Worm (Caenorhabditis elegans): ENCODE results near the gene gcna-1.

Gene gcna-1

ce11 chrIII:6008989-6009610 lies at the start of gene gcna-1, which contains the start of gene eftu-2:
TSS of gene gcna-1 (minus strand) at chrIII:6009084.
TSS of gene eftu-2 (plus strand) at chrIII:6009560.
- TF ChIP-seq lin-35 (GFP tag; optimal IDR thresholded peaks at IDR 0.05) (peak; percentile 78 to 87), snu-23 (GFP tag; optimal IDR thresholded peaks at IDR 0.05) (peak; percentile 68), mdl-1 (tag; optimal IDR thresholded peaks at IDR 0.05) (peak in 1 of 2 experiments; percentile 25), egl-13 (tag; optimal IDR thresholded peaks at IDR 0.05) (peak; percentile 61), tbx-2 (tag; optimal IDR thresholded peaks at IDR 0.05) (peak; percentile 66), nhr-76 (tag; optimal IDR thresholded peaks at IDR 0.05) (no peak), nhr-19 (GFP tag; conservative IDR thresholded peaks at IDR 0.05) (peak; percentile 8; the same call in 1 of the 2 replicates), Y116A8C.19 (tag; optimal IDR thresholded peaks at IDR 0.05; ENCODE audit: borderline replicate concordance) (no peak), dpl-1 (GFP tag; optimal IDR thresholded peaks at IDR 0.05) (peak; percentile 77 to 86 (median 80)), zag-1 (tag; optimal IDR thresholded peaks at IDR 0.05) (no peak), nhr-20 (tag; optimal IDR thresholded peaks at IDR 0.05) (peak; percentile 64), F16B12.6 (tag; optimal IDR thresholded peaks at IDR 0.05) (peak; percentile 76), irx-1 (tag; optimal IDR thresholded peaks at IDR 0.05) (peak; percentile 56), ztf-11 (tag; optimal IDR thresholded peaks at IDR 0.05) (no peak), lin-14 (GFP tag; optimal IDR thresholded peaks at IDR 0.05) (peak; percentile 54), isw-1 (GFP tag; IDR thresholded peaks at IDR 0.05) (peak; percentile 47), swsn-7 (tag; optimal IDR thresholded peaks at IDR 0.05) (peak; percentile 60), lin-39 (tag; optimal IDR thresholded peaks at IDR 0.05) (no peak), nhr-71 (tag; optimal IDR thresholded peaks at IDR 0.05) (peak; percentile 77), nhr-85 (tag) (peak; percentile 69), nhr-47 (tag; optimal IDR thresholded peaks at IDR 0.05) (peak; percentile 72), elt-3 (tag; optimal IDR thresholded peaks at IDR 0.05) (peak in 1 of 6 experiments; percentile 3), xbp-1 (tag; optimal IDR thresholded peaks at IDR 0.05) (peak; percentile 60), snpc-4 (tag; optimal IDR thresholded peaks at IDR 0.05) (peak; percentile 31), lsy-2 (tag; optimal IDR thresholded peaks at IDR 0.05) (peak; percentile 78 to 97), sox-4 (tag; optimal IDR thresholded peaks at IDR 0.05) (no peak), lin-13 (GFP tag; optimal IDR thresholded peaks at IDR 0.05) (peak; percentile 19), nhr-90 (tag; optimal IDR thresholded peaks at IDR 0.05; ENCODE audit: poor library complexity) (peak; percentile 43), dsc-1 (tag; optimal IDR thresholded peaks at IDR 0.05) (peak; percentile 53), C16A3.4 (tag; optimal IDR thresholded peaks at IDR 0.05) (peak; percentile 38), nhr-77 (tag; optimal IDR thresholded peaks at IDR 0.05) (no peak), ceh-90 (tag; optimal IDR thresholded peaks at IDR 0.05) (no peak), unc-86 (tag; optimal IDR thresholded peaks at IDR 0.05) (peak; percentile 45), fos-1 (tag; optimal IDR thresholded peaks at IDR 0.05) (no peak), efl-1 (optimal IDR thresholded peaks at IDR 0.05) (peak; percentile 58 to 84), efl-1 (GFP tag; optimal IDR thresholded peaks at IDR 0.05 in 1 of 2) (peak; percentile 87 to 98), hlh-17 (GFP tag; optimal IDR thresholded peaks at IDR 0.05; ENCODE audit: borderline replicate concordance) (no peak)

ce11 chrIII:6056770-6057169 lies 47.9 kb upstream of the gcna-1 start, which contains the start of gene clc-10:
TSS of gene clc-10 (plus strand) at chrIII:6057070.
- TF ChIP-seq lin-39 (tag; optimal IDR thresholded peaks at IDR 0.05) (no peak), dpl-1 (GFP tag; optimal IDR thresholded peaks at IDR 0.05) (no peak), hlh-17 (GFP tag; optimal IDR thresholded peaks at IDR 0.05; ENCODE audit: borderline replicate concordance) (no peak), ceh-82 (tag; optimal IDR thresholded peaks at IDR 0.05) (no peak), ama-1 (optimal IDR thresholded peaks at IDR 0.05) (no peak), ets-5 (GFP tag; IDR thresholded peaks at IDR 0.05) (no peak), nhr-237 (tag; optimal IDR thresholded peaks at IDR 0.05) (no peak), fkh-4 (tag; optimal IDR thresholded peaks at IDR 0.05; ENCODE audit: borderline replicate concordance) (no peak), ceh-63 (GFP tag; optimal IDR thresholded peaks at IDR 0.05) (no peak), xbp-1 (tag; optimal IDR thresholded peaks at IDR 0.05) (no peak), unc-98 (GFP tag; IDR thresholded peaks at IDR 0.05) (no peak), ceh-88 (GFP tag; IDR thresholded peaks at IDR 0.05) (no peak), snu-23 (GFP tag; optimal IDR thresholded peaks at IDR 0.05) (no peak), ztf-4 (tag; optimal IDR thresholded peaks at IDR 0.05) (no peak), nhr-90 (tag; optimal IDR thresholded peaks at IDR 0.05; ENCODE audit: poor library complexity) (no peak), isw-1 (GFP tag; IDR thresholded peaks at IDR 0.05) (no peak), lin-14 (GFP tag; optimal IDR thresholded peaks at IDR 0.05) (no peak)
